Fruit fly (Drosophila melanogaster): ENCODE measurements around the gene CG3061.
A peak's percentile ranks its signal among the peaks of the same experiment; 100 is the strongest.

CG3061 gene

dm6 chr3R:14012478-14013146 is 19.6 kb upstream of the CG3061 start (continued):
- peak; percentile 72 for TF ChIP-seq ERR (GFP tag; optimal IDR thresholded peaks at IDR 0.05)
- peak; percentile 88 for TF ChIP-seq nom (GFP tag; optimal IDR thresholded peaks at IDR 0.05)
- TF ChIP-seq mirr (GFP tag; optimal IDR thresholded peaks at IDR 0.05), result peak; percentile 37
- TF ChIP-seq D (optimal IDR thresholded peaks at IDR 0.05), result no peak
- TF ChIP-seq D (GFP tag; optimal IDR thresholded peaks at IDR 0.05), result peak; percentile 96
- TF ChIP-seq esg (GFP tag; conservative IDR thresholded peaks at IDR 0.05), result peak; percentile 93
- peak; percentile 27 for TF ChIP-seq grn (GFP tag; optimal IDR thresholded peaks at IDR 0.05)
- peak; percentile 86 for TF ChIP-seq kay (GFP tag; optimal IDR thresholded peaks at IDR 0.05)
- TF ChIP-seq CG13775 (GFP tag; optimal IDR thresholded peaks at IDR 0.05), result peak; percentile 65
- TF ChIP-seq Vsx1 (GFP tag; optimal IDR thresholded peaks at IDR 0.05), result no peak
- peak; percentile 90 for TF ChIP-seq phol (tag; optimal IDR thresholded peaks at IDR 0.05)
- peak; percentile 8 for TF ChIP-seq CG4617 (GFP tag; optimal IDR thresholded peaks at IDR 0.05; ENCODE audit: borderline replicate concordance)
- peak; percentile 83 for TF ChIP-seq CG31388 (GFP tag; optimal IDR thresholded peaks at IDR 0.05)
- TF ChIP-seq CG13624 (GFP tag; optimal IDR thresholded peaks at IDR 0.05), result peak; percentile 92
- peak; percentile 96 for TF ChIP-seq CG17359 (tag; optimal IDR thresholded peaks at IDR 0.05)
- peak; percentile 84 for TF ChIP-seq Atf-2 (GFP tag; optimal IDR thresholded peaks at IDR 0.05)
- peak; percentile 47 for TF ChIP-seq wek (GFP tag; optimal IDR thresholded peaks at IDR 0.05)
- peak; percentile 93 for TF ChIP-seq peb (GFP tag; IDR thresholded peaks at IDR 0.05)
- TF ChIP-seq C15 (GFP tag; IDR thresholded peaks at IDR 0.05), result peak; percentile 92
- peak; percentile 15 for TF ChIP-seq CG9876 (GFP tag; optimal IDR thresholded peaks at IDR 0.05)
- TF ChIP-seq gt (GFP tag; IDR thresholded peaks at IDR 0.05), result peak; percentile 87
- TF ChIP-seq Opbp (GFP tag; IDR thresholded peaks at IDR 0.05; ENCODE audit: partially characterized antibody), result no peak
- TF ChIP-seq CG13296 (GFP tag; optimal IDR thresholded peaks at IDR 0.05), result peak; percentile 85
- peak; percentile 50 for TF ChIP-seq run (tag; optimal IDR thresholded peaks at IDR 0.05)
- TF ChIP-seq CG7839 (tag; optimal IDR thresholded peaks at IDR 0.05), result peak; percentile 96
- peak; percentile 19 for TF ChIP-seq sug (tag; optimal IDR thresholded peaks at IDR 0.05)
- peak; percentile 85 for TF ChIP-seq TFAM (GFP tag; optimal IDR thresholded peaks at IDR 0.05)
- TF ChIP-seq Bteb2 (GFP tag; optimal IDR thresholded peaks at IDR 0.05), result peak; percentile 41
- TF ChIP-seq nmo (GFP tag; optimal IDR thresholded peaks at IDR 0.05), result peak; percentile 87
- TF ChIP-seq Hr3 (GFP tag; optimal IDR thresholded peaks at IDR 0.05), result peak; percentile 71
- TF ChIP-seq CG6765 (GFP tag; optimal IDR thresholded peaks at IDR 0.05), result peak; percentile 77
- peak; percentile 78 for TF ChIP-seq CG10209 (GFP tag; optimal IDR thresholded peaks at IDR 0.05)
- TF ChIP-seq Sry-δ (GFP tag; optimal IDR thresholded peaks at IDR 0.05), result peak; percentile 64
- peak; percentile 38 for TF ChIP-seq cato (GFP tag; optimal IDR thresholded peaks at IDR 0.05; ENCODE audit: borderline replicate concordance)
- TF ChIP-seq sim (GFP tag; IDR thresholded peaks at IDR 0.05), result peak; percentile 94
- TF ChIP-seq CG1602 (GFP tag; optimal IDR thresholded peaks at IDR 0.05), result peak; percentile 76
- peak; percentile 92 for TF ChIP-seq CG14014 (GFP tag; IDR thresholded peaks at IDR 0.05)
- TF ChIP-seq CG13123 (GFP tag; optimal IDR thresholded peaks at IDR 0.05), result peak; percentile 47
- TF ChIP-seq Hmx (GFP tag; optimal IDR thresholded peaks at IDR 0.05), result peak; percentile 14
- no peak for TF ChIP-seq yki (optimal IDR thresholded peaks at IDR 0.05)
- peak; percentile 89 for TF ChIP-seq CG12769 (tag; optimal IDR thresholded peaks at IDR 0.05)
- peak; percentile 41 for TF ChIP-seq Scr (GFP tag; IDR thresholded peaks at IDR 0.05; ENCODE audit: partially characterized antibody)
- TF ChIP-seq CG7963 (GFP tag; IDR thresholded peaks at IDR 0.05; ENCODE audit: partially characterized antibody), result no peak; the same call in 1 of the 3 replicates
- peak; percentile 97 for TF ChIP-seq CG6689 (GFP tag; IDR thresholded peaks at IDR 0.05)
- peak; percentile 72 for TF ChIP-seq Hmr (GFP tag; optimal IDR thresholded peaks at IDR 0.05)
- TF ChIP-seq dpn (GFP tag; optimal IDR thresholded peaks at IDR 0.05), result peak; percentile 86 to 88
- TF ChIP-seq schlank (tag; optimal IDR thresholded peaks at IDR 0.05), result peak; percentile 52
- peak; percentile 90 for TF ChIP-seq Dad (GFP tag; optimal IDR thresholded peaks at IDR 0.05)
- peak; percentile 56 for TF ChIP-seq CG16813 (GFP tag; IDR thresholded peaks at IDR 0.05; ENCODE audit: partially characterized antibody)
- peak; percentile 71 for TF ChIP-seq aop (GFP tag; IDR thresholded peaks at IDR 0.05)
